Fruit fly (Drosophila melanogaster) whole organism, embryonic: Measurements from ENCODE around the gene fend.

ENCODE experiments used
- Atf3 ChIP-seq: fragments of 200-800 bp; sonication (Bioruptor generic); optimal IDR thresholded peaks from 3 replicates; lab custom pipeline; 2016; ENCODE audit warnings: missing biosample characterization, missing genetic modification characterization
- C15 ChIP-seq: fragments of 200-800 bp; sonication (Bioruptor generic); IDR thresholded peaks from 3 replicates; pipeline ENCODE4 v1.3.6; 2022; ENCODE audit warnings: missing biosample characterization, missing genetic modification characterization
- CG10209 ChIP-seq: fragments of 200-800 bp; sonication (Bioruptor generic); optimal IDR thresholded peaks from 3 replicates; lab custom pipeline; 2017; ENCODE audit warnings: missing biosample characterization, mild to moderate bottlenecking, missing genetic modification characterization, missing genetic modification reagents
- CG10979 ChIP-seq: fragments of 200-800 bp; sonication (Bioruptor generic); optimal IDR thresholded peaks from 2 replicates; lab custom pipeline; 2018; ENCODE audit warnings: missing biosample characterization, mild to moderate bottlenecking, missing genetic modification characterization, moderate library complexity
- CG12659 ChIP-seq: fragments of 200-800 bp; sonication (Bioruptor generic); optimal IDR thresholded peaks from 3 replicates; lab custom pipeline; 2017; ENCODE audit warnings: mild to moderate bottlenecking, missing biosample characterization, missing genetic modification reagents, missing genetic modification characterization
- CG15479 ChIP-seq: fragments of 200-800 bp; sonication (Bioruptor generic); optimal IDR thresholded peaks from 3 replicates; lab custom pipeline; 2019; ENCODE audit warnings: missing biosample characterization, mild to moderate bottlenecking, missing genetic modification characterization, moderate library complexity
- CG15696 ChIP-seq: fragments of 200-800 bp; sonication (Bioruptor generic); optimal IDR thresholded peaks from 2 replicates; lab custom pipeline; 2019; ENCODE audit warnings: missing biosample characterization, mild to moderate bottlenecking, missing genetic modification characterization, moderate library complexity
- CG17612 ChIP-seq: fragments of 200-800 bp; sonication (Bioruptor generic); IDR thresholded peaks from 2 replicates; pipeline ENCODE4 v1.3.6; 2022; ENCODE audit warnings: missing biosample characterization, missing genetic modification characterization
- CG18262 ChIP-seq: fragments of 200-800 bp; optimal IDR thresholded peaks from 3 replicates; lab custom pipeline; 2019; ENCODE audit warnings: missing biosample characterization, mild to moderate bottlenecking, missing genetic modification characterization, moderate library complexity
- CG1832 ChIP-seq: fragments of 200-800 bp; sonication (Bioruptor generic); optimal IDR thresholded peaks from 2 replicates; lab custom pipeline; 2017; ENCODE audit warnings: missing biosample characterization, mild to moderate bottlenecking, missing genetic modification characterization, inconsistent platforms
- CG30403 ChIP-seq: fragments of 200-800 bp; sonication (Bioruptor generic); optimal IDR thresholded peaks from 3 replicates; lab custom pipeline; 2016; ENCODE audit warnings: missing biosample characterization, missing genetic modification characterization
- CG3281 ChIP-seq: fragments of 200-800 bp; sonication (Bioruptor generic); optimal IDR thresholded peaks from 3 replicates; lab custom pipeline; 2017; ENCODE audit warnings: missing biosample characterization, mild to moderate bottlenecking, missing genetic modification characterization
- CG3838 ChIP-seq: fragments of 200-800 bp; sonication (Bioruptor generic); optimal IDR thresholded peaks from 3 replicates; lab custom pipeline; 2016; ENCODE audit warnings: missing biosample characterization, missing genetic modification characterization
- CG4730 ChIP-seq: fragments of 200-800 bp; sonication (Bioruptor generic); IDR thresholded peaks from 2 replicates; pipeline ENCODE4 v1.3.6; 2022; ENCODE audit warnings: missing biosample characterization, missing genetic modification characterization
- CG6254 ChIP-seq: fragments of 200-800 bp; sonication (Bioruptor generic); optimal IDR thresholded peaks from 3 replicates; lab custom pipeline; 2017; ENCODE audit warnings: mild to moderate bottlenecking, missing biosample characterization, missing genetic modification reagents, missing genetic modification characterization
- CG7786 ChIP-seq: fragments of 200-800 bp; sonication (Bioruptor generic); optimal IDR thresholded peaks from 2 replicates; lab custom pipeline; 2016; ENCODE audit warnings: missing biosample characterization, missing genetic modification characterization
- CG9609 ChIP-seq: fragments of 200-800 bp; sonication (Bioruptor generic); optimal IDR thresholded peaks from 3 replicates; lab custom pipeline; 2016; ENCODE audit warnings: missing biosample characterization, missing genetic modification characterization
- CG9727 ChIP-seq: fragments of 200-800 bp; sonication (Bioruptor generic); optimal IDR thresholded peaks from 3 replicates; lab custom pipeline; 2017; ENCODE audit warnings: missing biosample characterization, mild to moderate bottlenecking, missing genetic modification characterization
- CG9876 ChIP-seq: fragments of 200-800 bp; sonication (Bioruptor generic); optimal IDR thresholded peaks from 2 replicates; lab custom pipeline; 2016; ENCODE audit warnings: missing biosample characterization, missing genetic modification characterization
- CoRest ChIP-seq: fragments of 200-800 bp; sonication (Bioruptor generic); optimal IDR thresholded peaks from 3 replicates; lab custom pipeline; 2018; ENCODE audit warnings: missing biosample characterization, mild to moderate bottlenecking, missing genetic modification characterization, moderate library complexity
- Dek ChIP-seq: fragments of 200-800 bp; sonication (Bioruptor generic); optimal IDR thresholded peaks from 3 replicates; lab custom pipeline; 2019; ENCODE audit warnings: missing biosample characterization, mild to moderate bottlenecking, missing genetic modification characterization, moderate library complexity
- Drgx ChIP-seq: fragments of 200-800 bp; sonication (Bioruptor generic); IDR thresholded peaks from 2 replicates; pipeline ENCODE4 v1.3.6; 2022; ENCODE audit warnings: missing biosample characterization, missing genetic modification characterization
- HLH4C ChIP-seq: fragments of 200-800 bp; sonication (Bioruptor generic); IDR thresholded peaks from 3 replicates; pipeline ENCODE4 v1.3.6; 2022; ENCODE audit warnings: missing biosample characterization, missing genetic modification characterization; ENCODE audit not compliant: partially characterized antibody
- Mad ChIP-seq: fragments of 200-800 bp; sonication (Bioruptor generic); optimal IDR thresholded peaks from 2 replicates; lab custom pipeline; 2016; ENCODE audit warnings: missing biosample characterization, missing genetic modification characterization
- Med ChIP-seq: fragments of 200-800 bp; sonication (Bioruptor generic); peaks from one replicate; lab custom pipeline; 2016; ENCODE audit warnings: missing biosample characterization, missing genetic modification characterization, mild to moderate bottlenecking, inconsistent platforms, moderate library complexity
- Scr ChIP-seq: fragments of 200-800 bp; sonication (Bioruptor generic); IDR thresholded peaks from 2 replicates; pipeline ENCODE4 v1.3.6; 2022; ENCODE audit warnings: missing biosample characterization, missing genetic modification characterization; ENCODE audit not compliant: partially characterized antibody
- Usf ChIP-seq: fragments of 200-800 bp; sonication (Bioruptor generic); optimal IDR thresholded peaks from 2 replicates; lab custom pipeline; 2017; ENCODE audit warnings: missing genotype, missing biosample characterization, missing genetic modification characterization
- Vsx1 ChIP-seq: fragments of 200-800 bp; sonication (Bioruptor generic); optimal IDR thresholded peaks from 2 replicates; lab custom pipeline; 2017; ENCODE audit warnings: missing biosample characterization, mild to moderate bottlenecking, missing genetic modification characterization, missing genetic modification reagents
- aop ChIP-seq: fragments of 200-800 bp; sonication (Bioruptor generic); IDR thresholded peaks from 2 replicates; pipeline ENCODE4 v1.3.6; 2022; ENCODE audit warnings: missing biosample characterization, missing genetic modification characterization
- chinmo ChIP-seq: fragments of 200-800 bp; sonication (Bioruptor generic); IDR thresholded peaks from 4 replicates; pipeline ENCODE4 v1.3.6; 2022; ENCODE audit warnings: missing biosample characterization, missing genetic modification characterization; ENCODE audit not compliant: partially characterized antibody
- chm ChIP-seq: fragments of 200-800 bp; sonication (Bioruptor generic); IDR thresholded peaks from 2 replicates; pipeline ENCODE4 v1.3.6; 2022; ENCODE audit warnings: missing biosample characterization, missing genetic modification characterization
- croc ChIP-seq: fragments of 200-800 bp; sonication (Bioruptor generic); conservative IDR thresholded peaks from 3 replicates; pipeline ENCODE4 v1.3.6; 2022; ENCODE audit warnings: missing biosample characterization, missing genetic modification characterization
- disco-r ChIP-seq: fragments of 200-800 bp; sonication (Bioruptor generic); optimal IDR thresholded peaks from 2 replicates; lab custom pipeline; 2016; ENCODE audit warnings: missing biosample characterization, missing genetic modification characterization
- dpn ChIP-seq, 2 experiments: fragments of 200-800 bp; sonication (Bioruptor generic); optimal IDR thresholded peaks; 3 replicates each; lab custom pipeline; 2016; ENCODE audit warnings: missing biosample characterization in 2 of 2, missing genetic modification characterization in 2 of 2
- gem ChIP-seq: fragments of 200-800 bp; sonication (Bioruptor generic); optimal IDR thresholded peaks from 2 replicates; lab custom pipeline; 2019; ENCODE audit warnings: missing biosample characterization, mild to moderate bottlenecking, missing genetic modification characterization, moderate library complexity
- hbn ChIP-seq: fragments of 200-800 bp; sonication (Bioruptor generic); IDR thresholded peaks from 2 replicates; pipeline ENCODE4 v1.3.6; 2022; ENCODE audit warnings: missing biosample characterization, missing genetic modification characterization; ENCODE audit not compliant: partially characterized antibody
- hth ChIP-seq: fragments of >200 bp; optimal IDR thresholded peaks from 2 replicates; lab custom pipeline; 2017; ENCODE audit warnings: inconsistent platforms
- lab ChIP-seq: fragments of 200-800 bp; sonication (Bioruptor generic); optimal IDR thresholded peaks from 3 replicates; lab custom pipeline; 2017; ENCODE audit warnings: missing biosample characterization, missing genetic modification characterization, mild to moderate bottlenecking, moderate library complexity, missing genetic modification reagents
- nmo ChIP-seq: fragments of 200-800 bp; sonication (Bioruptor generic); optimal IDR thresholded peaks from 2 replicates; lab custom pipeline; 2018; ENCODE audit warnings: missing biosample characterization, mild to moderate bottlenecking, missing genetic modification characterization, moderate library complexity
- odd ChIP-seq: fragments of 200-800 bp; sonication (Bioruptor generic); optimal IDR thresholded peaks from 2 replicates; lab custom pipeline; 2017; ENCODE audit warnings: missing biosample characterization, mild to moderate bottlenecking, missing genetic modification characterization
- onecut ChIP-seq: fragments of 200-800 bp; sonication (Bioruptor generic); IDR thresholded peaks from 2 replicates; pipeline ENCODE4 v1.3.6; 2022; ENCODE audit warnings: missing biosample characterization, missing genetic modification characterization
- org-1 ChIP-seq: fragments of 200-800 bp; sonication (Bioruptor generic); optimal IDR thresholded peaks from 2 replicates; lab custom pipeline; 2017; ENCODE audit warnings: missing biosample characterization, missing genetic modification characterization
- pan ChIP-seq, 4 experiments: fragments of >200 bp in 3 of 4; fragments of 200-800 bp in 1 of 4; sonication (Bioruptor generic) in 1 of 4; optimal IDR thresholded peaks in 3 of 4; IDR thresholded peaks in 1 of 4; 2 replicates each; pipeline versions ENCODE4 v1.3.6 to Lab custom; 2017 to 2022; ENCODE audit warnings: missing biosample characterization in 2 of 4, missing genetic modification characterization in 2 of 4, mixed read lengths in 1 of 4
- pita ChIP-seq: fragments of 200-800 bp; sonication (Bioruptor generic); optimal IDR thresholded peaks from 2 replicates; lab custom pipeline; 2017; ENCODE audit warnings: missing biosample characterization, mild to moderate bottlenecking, missing genetic modification characterization
- ranshi ChIP-seq: fragments of 200-800 bp; sonication (Bioruptor generic); IDR thresholded peaks from 2 replicates; pipeline ENCODE4 v1.3.6; 2022; ENCODE audit warnings: missing biosample characterization, missing genetic modification characterization
- stwl ChIP-seq: fragments of 200-800 bp; sonication (Bioruptor generic); optimal IDR thresholded peaks from 3 replicates; lab custom pipeline; 2018; ENCODE audit warnings: missing biosample characterization, mild to moderate bottlenecking, missing genetic modification characterization, moderate library complexity
- sug ChIP-seq: fragments of 200-800 bp; optimal IDR thresholded peaks from 2 replicates; lab custom pipeline; 2019; ENCODE audit warnings: missing biosample characterization, mild to moderate bottlenecking, missing genetic modification characterization, moderate library complexity
- vnd ChIP-seq: fragments of 200-800 bp; sonication (Bioruptor generic); IDR thresholded peaks from 3 replicates; pipeline ENCODE4 v1.3.6; 2022; ENCODE audit warnings: missing biosample characterization, missing genetic modification characterization; ENCODE audit not compliant: partially characterized antibody

The fend gene

DNA sequence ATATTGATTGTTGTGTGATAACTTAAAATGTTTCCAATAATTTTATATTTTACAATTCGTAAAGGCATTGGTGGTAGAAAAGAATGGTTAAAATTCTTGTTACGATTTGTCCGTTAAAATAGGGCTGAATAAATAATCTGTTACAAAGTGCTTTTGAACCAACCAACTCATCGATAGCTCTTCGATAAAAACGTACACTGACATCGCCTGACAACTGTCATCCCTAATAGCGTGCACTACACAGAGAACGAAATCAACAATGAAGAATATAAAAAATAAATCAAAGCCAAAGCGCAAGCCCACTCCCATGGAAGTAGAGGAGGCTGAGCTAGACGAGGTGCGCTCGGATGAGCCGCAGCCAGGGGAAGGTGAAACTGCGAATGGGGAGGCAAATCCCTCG lies 49.2 kb downstream of the fend start, which contains the start of gene CG32708 (continued):
- TF ChIP-seq stwl, result peak; percentile 57

dm6 chrX:9082600-9082999 lies 52.3 kb downstream of the fend start, which contains the start of gene APC4:
APC4 (plus strand) TSS chrX:9082931.
- TF ChIP-seq CG10209 (GFP tag; lab: Kevin White, UChicago), result peak; percentile 9
- peak; percentile 49 for TF ChIP-seq nmo (GFP tag; lab: Kevin White, UChicago)
- no peak for TF ChIP-seq CG3838 (GFP tag; lab: Kevin White, UChicago)
- TF ChIP-seq CG9876, result no peak
- TF ChIP-seq sug (tag; lab: Kevin White, UChicago), result peak; percentile 50
- TF ChIP-seq CG3281 (GFP tag; lab: Kevin White, UChicago), result peak; percentile 26
- no peak for TF ChIP-seq pan (optimal IDR thresholded peaks at IDR 0.05; lab: Kevin White, UChicago)
- TF ChIP-seq pan (GFP tag; optimal IDR thresholded peaks at IDR 0.05 in 1 of 2, IDR thresholded peaks at IDR 0.05 in 1 of 2), result no peak
- no peak for TF ChIP-seq HLH4C
- TF ChIP-seq hbn, result no peak
- no peak for TF ChIP-seq croc
- TF ChIP-seq aop (GFP tag; lab: Robert Waterston, UW), result no peak
- no peak for TF ChIP-seq pita (GFP tag; lab: Kevin White, UChicago)
- no peak for TF ChIP-seq Usf (GFP tag; lab: Kevin White, UChicago)
- no peak for TF ChIP-seq C15
- TF ChIP-seq Med (GFP tag; lab: Kevin White, UChicago), result peak; percentile 68
- peak; percentile 12 for TF ChIP-seq CG10979 (tag; lab: Kevin White, UChicago)
- no peak for TF ChIP-seq Mad (GFP tag; lab: Kevin White, UChicago)
- TF ChIP-seq CG17612 (GFP tag; lab: Robert Waterston, UW), result no peak
- TF ChIP-seq chm (GFP tag; lab: Robert Waterston, UW), result no peak
- TF ChIP-seq Vsx1 (GFP tag; lab: Kevin White, UChicago), result no peak
- peak; percentile 45 for TF ChIP-seq CG18262 (tag; lab: Kevin White, UChicago)
- TF ChIP-seq ranshi (GFP tag; lab: Robert Waterston, UW), result no peak
- no peak for TF ChIP-seq Drgx
- TF ChIP-seq hth (lab: Kevin White, UChicago), result no peak
- no peak for TF ChIP-seq vnd (GFP tag; lab: Robert Waterston, UW)
- no peak for TF ChIP-seq org-1 (GFP tag; lab: Kevin White, UChicago)
- no peak for TF ChIP-seq gem (tag; lab: Kevin White, UChicago)
- TF ChIP-seq CG30403 (GFP tag; lab: Kevin White, UChicago), result peak; percentile 55
- 0 out of 2 replicates have a peak, but pooled peaks have one; percentile 12 for TF ChIP-seq Scr (GFP tag; lab: Robert Waterston, UW)
- TF ChIP-seq CG12659 (GFP tag; lab: Kevin White, UChicago), result peak; percentile 49
- TF ChIP-seq CG15479, result no peak
- peak; percentile 6 for TF ChIP-seq CG9727 (GFP tag; lab: Kevin White, UChicago)
- no peak for TF ChIP-seq CG1832 (GFP tag; lab: Kevin White, UChicago)
- peak; percentile 19 for TF ChIP-seq Dek (tag; lab: Kevin White, UChicago)
- peak; percentile 12 for TF ChIP-seq CG9609 (GFP tag; lab: Kevin White, UChicago)
- TF ChIP-seq dpn (GFP tag; optimal IDR thresholded peaks at IDR 0.05; lab: Kevin White, UChicago), result peak; percentile 14 to 20
- peak; percentile 29 for TF ChIP-seq CG15696 (tag; lab: Kevin White, UChicago)
- no peak for TF ChIP-seq chinmo
- TF ChIP-seq CoRest (tag; lab: Kevin White, UChicago), result peak; percentile 66
- no peak for TF ChIP-seq onecut (GFP tag; lab: Robert Waterston, UW)
- no peak for TF ChIP-seq lab
- TF ChIP-seq odd (GFP tag; lab: Kevin White, UChicago), result peak; percentile 14
- TF ChIP-seq CG6254 (GFP tag; lab: Kevin White, UChicago), result no peak
- peak; percentile 9 for TF ChIP-seq CG7786 (GFP tag; lab: Kevin White, UChicago)
- TF ChIP-seq Atf3 (GFP tag; lab: Kevin White, UChicago), result no peak
- no peak for TF ChIP-seq CG4730 (GFP tag; lab: Robert Waterston, UW)
- no peak for TF ChIP-seq disco-r (GFP tag; lab: Kevin White, UChicago)
